Fruit fly (Drosophila melanogaster): ENCODE data around the gene CG10631.

DNA sequence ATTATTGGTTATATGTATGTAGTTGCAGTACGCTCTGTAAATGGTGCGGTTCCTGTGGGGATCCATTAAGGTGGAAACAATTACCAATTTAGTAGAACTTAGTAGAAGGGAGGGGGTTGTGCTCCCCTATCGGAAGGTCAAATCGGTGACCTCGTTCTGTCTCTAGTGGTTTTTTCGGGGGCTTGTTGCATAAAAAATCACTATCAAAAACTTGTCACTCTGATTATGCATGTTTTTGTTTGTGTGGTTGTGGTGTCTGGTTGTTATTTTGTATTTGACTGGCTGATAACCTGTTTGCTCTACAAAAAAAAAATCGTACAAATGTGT lies 6.7 kb upstream of the CG10631 start:
- TF ChIP-seq usp (GFP tag; optimal IDR thresholded peaks at IDR 0.05) = no peak
- TF ChIP-seq EcR (GFP tag; optimal IDR thresholded peaks at IDR 0.05) = no peak
- TF ChIP-seq psq (optimal IDR thresholded peaks at IDR 0.05) = no peak
- no peak for TF ChIP-seq Dll (optimal IDR thresholded peaks at IDR 0.05)
- no peak for TF ChIP-seq CG8478 (optimal IDR thresholded peaks at IDR 0.05)
- TF ChIP-seq pan (optimal IDR thresholded peaks at IDR 0.05) = no peak

Measured in whole organism.